Worm (Caenorhabditis elegans) whole organism, L4 larva: ENCODE results near the gene R11E3.1.

Source experiments
- F10B5.3 ChIP-seq: sonication (generic microtip); optimal IDR thresholded peaks from 2 replicates; lab custom pipeline; 2016; ENCODE audit warnings: mild to moderate bottlenecking, missing genetic modification characterization, missing compliant biosample characterization
- F26F4.8 ChIP-seq: fragments of 200-800 bp; sonication (Bioruptor generic); conservative IDR thresholded peaks from 2 replicates; pipeline ENCODE4 v1.3.6; 2022; ENCODE audit warnings: missing genetic modification characterization, missing compliant biosample characterization
- F44E2.7 ChIP-seq: fragments of 200-800 bp; sonication (Bioruptor generic); IDR thresholded peaks from 2 replicates; pipeline ENCODE4 v2.1.2; 2022; ENCODE audit warnings: missing genetic modification characterization, missing compliant biosample characterization
- Y75B8A.6 ChIP-seq: fragments of 200-800 bp; sonication (Bioruptor generic); IDR thresholded peaks from 2 replicates; pipeline ENCODE4 v1.3.6; 2022; ENCODE audit warnings: missing genetic modification reagents, missing genetic modification characterization, missing compliant biosample characterization
- ZK337.2 ChIP-seq: fragments of 200-800 bp; sonication (Bioruptor generic); IDR thresholded peaks from 2 replicates; pipeline ENCODE4 v1.3.6; 2022; ENCODE audit warnings: missing genetic modification reagents, missing genetic modification characterization, missing compliant biosample characterization
- ZK546.5 ChIP-seq, 2 experiments: sonication (generic microtip); optimal IDR thresholded peaks; 2 replicates each; lab custom pipeline; 2017; ENCODE audit warnings: missing biosample characterization in 2 of 2, missing genetic modification characterization in 2 of 2
- aha-1 ChIP-seq: fragments of 150-350 bp; peaks from one replicate; lab custom pipeline; 2014; ENCODE audit warnings: missing biosample characterization, missing genetic modification characterization
- arid-1 ChIP-seq: fragments of 200-800 bp; sonication (Bioruptor generic); conservative IDR thresholded peaks from 2 replicates; pipeline ENCODE4 v1.3.6; 2022; ENCODE audit warnings: missing genetic modification reagents, missing genetic modification characterization, missing compliant biosample characterization
- attf-4 ChIP-seq: sonication (generic microtip); optimal IDR thresholded peaks from 3 replicates; lab custom pipeline; 2017; ENCODE audit warnings: missing biosample characterization, missing genetic modification characterization
- ceh-32 ChIP-seq: sonication (generic microtip); optimal IDR thresholded peaks from 2 replicates; lab custom pipeline; 2016; ENCODE audit warnings: mild to moderate bottlenecking, missing genetic modification characterization, missing compliant biosample characterization; ENCODE audit not compliant: poor library complexity
- ceh-44 ChIP-seq: fragments of 200-800 bp; sonication (Bioruptor generic); IDR thresholded peaks from 2 replicates; pipeline ENCODE4 v1.3.6; 2022; ENCODE audit warnings: missing genetic modification reagents, missing genetic modification characterization, missing compliant biosample characterization
- ceh-82 ChIP-seq: sonication (generic microtip); optimal IDR thresholded peaks from 2 replicates; lab custom pipeline; 2017; ENCODE audit warnings: missing biosample characterization, missing genetic modification characterization
- ces-1 ChIP-seq: fragments of 150-350 bp; sonication (generic microtip); optimal IDR thresholded peaks from 4 replicates; lab custom pipeline; 2014; ENCODE audit warnings: missing biosample characterization, missing genetic modification reagents, missing genetic modification characterization
- daf-12 ChIP-seq: fragments of 150-350 bp; optimal IDR thresholded peaks from 2 replicates; lab custom pipeline; 2014; ENCODE audit warnings: missing biosample characterization, missing genetic modification reagents, missing genetic modification characterization
- daf-16 ChIP-seq, 3 experiments: sonication (generic microtip); optimal IDR thresholded peaks; 2 replicates each; lab custom pipeline; 2016 to 2017; ENCODE audit warnings: missing genetic modification characterization in 3 of 3, missing genetic modification reagents in 3 of 3, mild to moderate bottlenecking in 2 of 3, missing compliant biosample characterization in 2 of 3, missing biosample characterization in 1 of 3, moderate library complexity in 1 of 3
- daf-19 ChIP-seq: fragments of 200-800 bp; sonication (Bioruptor generic); conservative IDR thresholded peaks from 2 replicates; pipeline ENCODE4 v1.3.6; 2022; ENCODE audit warnings: missing genetic modification characterization, missing compliant biosample characterization
- dmd-6 ChIP-seq: fragments of 200-800 bp; sonication (Bioruptor generic); IDR thresholded peaks from 2 replicates; pipeline ENCODE4 v1.3.6; 2022; ENCODE audit warnings: missing genetic modification reagents, missing genetic modification characterization, missing compliant biosample characterization
- dmd-9 ChIP-seq: fragments of 200-800 bp; sonication (Bioruptor generic); IDR thresholded peaks from 2 replicates; pipeline ENCODE4 v1.3.6; 2022; ENCODE audit warnings: missing genetic modification reagents, missing genetic modification characterization, missing compliant biosample characterization
- dpl-1 ChIP-seq: fragments of 150-350 bp; optimal IDR thresholded peaks from 2 replicates; lab custom pipeline; 2014; ENCODE audit warnings: missing biosample characterization, missing genetic modification reagents, missing genetic modification characterization
- duxl-1 ChIP-seq: sonication (generic microtip); optimal IDR thresholded peaks from 2 replicates; lab custom pipeline; 2016; ENCODE audit warnings: mild to moderate bottlenecking, missing genetic modification characterization, moderate library complexity, missing compliant biosample characterization; ENCODE audit not compliant: poor library complexity
- dve-1 ChIP-seq: sonication (generic microtip); optimal IDR thresholded peaks from 2 replicates; lab custom pipeline; 2017; ENCODE audit warnings: antibody characterized with exemption, mild to moderate bottlenecking, missing genetic modification characterization, missing compliant biosample characterization; ENCODE audit not compliant: insufficient read depth
- fkh-10 ChIP-seq: fragments of 150-350 bp; optimal IDR thresholded peaks from 2 replicates; lab custom pipeline; 2014; ENCODE audit warnings: missing biosample characterization, missing genetic modification reagents, missing genetic modification characterization
- hif-1 ChIP-seq, 2 experiments: sonication (generic microtip); optimal IDR thresholded peaks; 2 replicates each; lab custom pipeline; 2016 to 2017; ENCODE audit warnings: missing compliant biosample characterization in 2 of 2, missing genetic modification characterization in 2 of 2, missing genetic modification reagents in 2 of 2, missing genotype in 2 of 2, mild to moderate bottlenecking in 1 of 2
- hlh-11 ChIP-seq: fragments of 200-800 bp; sonication (Bioruptor generic); optimal IDR thresholded peaks from 2 replicates; lab custom pipeline; 2018; ENCODE audit warnings: mild to moderate bottlenecking, missing genetic modification characterization, missing compliant biosample characterization
- hlh-30 ChIP-seq: sonication (generic microtip); optimal IDR thresholded peaks from 2 replicates; lab custom pipeline; 2017; ENCODE audit warnings: antibody characterized with exemption, mild to moderate bottlenecking, missing genetic modification characterization, missing compliant biosample characterization; ENCODE audit not compliant: insufficient read depth
- jun-1 ChIP-seq: fragments of 150-350 bp; optimal IDR thresholded peaks from 2 replicates; lab custom pipeline; 2014; ENCODE audit warnings: missing biosample characterization, missing genetic modification reagents, missing genetic modification characterization
- lim-7 ChIP-seq: fragments of 200-800 bp; sonication (Bioruptor generic); IDR thresholded peaks from 2 replicates; pipeline ENCODE4 v1.3.6; 2022; ENCODE audit warnings: missing genetic modification characterization, missing compliant biosample characterization
- lir-3 ChIP-seq: sonication (generic microtip); optimal IDR thresholded peaks from 2 replicates; lab custom pipeline; 2016; ENCODE audit warnings: mild to moderate bottlenecking, missing genetic modification characterization, missing compliant biosample characterization
- mes-2 ChIP-seq: sonication (generic microtip); optimal IDR thresholded peaks from 2 replicates; lab custom pipeline; 2016; ENCODE audit warnings: missing genotype, mild to moderate bottlenecking, missing genetic modification characterization, missing compliant biosample characterization; ENCODE audit not compliant: poor library complexity, severe bottlenecking
- mxl-2 ChIP-seq: fragments of 200-800 bp; sonication (Bioruptor generic); conservative IDR thresholded peaks from 2 replicates; pipeline ENCODE4 v1.3.6; 2022; ENCODE audit warnings: missing genetic modification reagents, missing genetic modification characterization, missing compliant biosample characterization
- mxl-3 ChIP-seq: fragments of 200-800 bp; sonication (Bioruptor generic); optimal IDR thresholded peaks from 2 replicates; lab custom pipeline; 2018; ENCODE audit warnings: mild to moderate bottlenecking, missing genetic modification characterization, missing compliant biosample characterization
- nhr-102 ChIP-seq: sonication (generic microtip); optimal IDR thresholded peaks from 2 replicates; lab custom pipeline; 2016; ENCODE audit warnings: mild to moderate bottlenecking, missing genetic modification characterization, moderate library complexity, missing compliant biosample characterization
- nhr-25 ChIP-seq: sonication (generic microtip); optimal IDR thresholded peaks from 2 replicates; lab custom pipeline; 2017; ENCODE audit warnings: missing genetic modification characterization, mild to moderate bottlenecking, missing compliant biosample characterization, antibody characterized with exemption, moderate library complexity, borderline replicate concordance; ENCODE audit not compliant: insufficient read depth
- nhr-48 ChIP-seq: sonication (generic microtip); optimal IDR thresholded peaks from 2 replicates; lab custom pipeline; 2016; ENCODE audit warnings: mild to moderate bottlenecking, missing genetic modification characterization, missing compliant biosample characterization
- nhr-77 ChIP-seq: fragments of 150-350 bp; optimal IDR thresholded peaks from 2 replicates; lab custom pipeline; 2014; ENCODE audit warnings: missing biosample characterization, missing genetic modification characterization
- pha-4 ChIP-seq, 2 experiments: fragments of 150-350 bp in 1 of 2; fragments of 200-800 bp in 1 of 2; sonication (Bioruptor generic) in 1 of 2; IDR thresholded peaks in 1 of 2; optimal IDR thresholded peaks in 1 of 2; 2 replicates each; pipeline versions ENCODE4 v1.3.6 to Lab custom; 2014 to 2022; ENCODE audit warnings: missing genetic modification characterization in 2 of 2, missing genetic modification reagents in 2 of 2, missing biosample characterization in 1 of 2, missing compliant biosample characterization in 1 of 2
- pqm-1 ChIP-seq: sonication (generic microtip); optimal IDR thresholded peaks from 2 replicates; lab custom pipeline; 2017; ENCODE audit warnings: missing biosample characterization, missing genetic modification characterization
- skn-1 ChIP-seq: fragments of 150-350 bp; optimal IDR thresholded peaks from 2 replicates; lab custom pipeline; 2014; ENCODE audit warnings: missing biosample characterization, missing genetic modification characterization
- snpc-1.2 ChIP-seq: fragments of 200-800 bp; sonication (Bioruptor generic); IDR thresholded peaks from 2 replicates; pipeline ENCODE4 v1.3.6; 2022; ENCODE audit warnings: missing genetic modification reagents, missing genetic modification characterization, missing compliant biosample characterization
- snpc-4 ChIP-seq: fragments of 150-350 bp; optimal IDR thresholded peaks from 2 replicates; lab custom pipeline; 2014; ENCODE audit warnings: missing biosample characterization, missing genetic modification characterization
- spr-1 ChIP-seq: sonication (generic microtip); optimal IDR thresholded peaks from 2 replicates; lab custom pipeline; 2016; ENCODE audit warnings: mild to moderate bottlenecking, missing genetic modification characterization, missing compliant biosample characterization
- tra-1 ChIP-seq: fragments of 200-800 bp; sonication (Bioruptor generic); IDR thresholded peaks from 2 replicates; pipeline ENCODE4 v1.3.6; 2022; ENCODE audit warnings: missing genetic modification reagents, missing genetic modification characterization, missing compliant biosample characterization
- unc-130 ChIP-seq: sonication (generic microtip); optimal IDR thresholded peaks from 2 replicates; lab custom pipeline; 2016; ENCODE audit warnings: missing genetic modification reagents, missing genetic modification characterization, missing compliant biosample characterization
- unc-39 ChIP-seq: sonication (generic microtip); optimal IDR thresholded peaks from 2 replicates; lab custom pipeline; 2017; ENCODE audit warnings: missing biosample characterization, missing genetic modification characterization
- vab-7 ChIP-seq: fragments of 200-800 bp; sonication (Bioruptor generic); IDR thresholded peaks from 2 replicates; pipeline ENCODE4 v1.3.6; 2022; ENCODE audit warnings: missing genetic modification reagents, missing genetic modification characterization, missing compliant biosample characterization
- zfp-2 ChIP-seq: sonication (generic microtip); optimal IDR thresholded peaks from 2 replicates; lab custom pipeline; 2016; ENCODE audit warnings: mild to moderate bottlenecking, missing genetic modification characterization, missing compliant biosample characterization
- zip-11 ChIP-seq: fragments of 200-800 bp; sonication (Bioruptor generic); IDR thresholded peaks from 2 replicates; pipeline ENCODE4 v1.3.6; 2022; ENCODE audit warnings: missing genetic modification characterization, missing compliant biosample characterization
- ztf-11 ChIP-seq: fragments of 150-350 bp; optimal IDR thresholded peaks from 2 replicates; lab custom pipeline; 2014; ENCODE audit warnings: missing biosample characterization, missing genetic modification characterization

R11E3.1 gene

ce11 chrIV:4748408-4749105, 41.0 kb upstream of the R11E3.1 start, which contains the start of gene cyc-2.1 (continued):
- TF ChIP-seq jun-1 (tag; lab: Kevin White, UChicago): peak; percentile 24
- peak; percentile 84; the same call in 1 of the 2 replicates for TF ChIP-seq daf-19 (GFP tag; lab: Robert Waterston, UW)
- TF ChIP-seq dpl-1 (GFP tag; lab: Kevin White, UChicago): peak; percentile 17
- peak; percentile 37; the same call in 1 of the 2 replicates for TF ChIP-seq vab-7 (GFP tag; lab: Robert Waterston, UW)
- TF ChIP-seq attf-4 (tag; lab: Kevin White, UChicago): no peak
- TF ChIP-seq mes-2 (tag; lab: Kevin White, UChicago): peak; percentile 76
- no peak for TF ChIP-seq lir-3 (tag; lab: Kevin White, UChicago)
- peak; percentile 63 for TF ChIP-seq dmd-6 (GFP tag; lab: Robert Waterston, UW)
- peak; percentile 10; the same call in 1 of the 2 replicates for TF ChIP-seq tra-1 (GFP tag; lab: Robert Waterston, UW)
- no peak for TF ChIP-seq ceh-82
- TF ChIP-seq nhr-77: peak; percentile 42
- TF ChIP-seq unc-39 (tag; lab: Kevin White, UChicago): no peak
- no peak for TF ChIP-seq ces-1 (GFP tag; lab: Kevin White, UChicago)
- TF ChIP-seq F44E2.7 (GFP tag; lab: Robert Waterston, UW): 0 out of 2 replicates have a peak, but pooled peaks have one; percentile 9
- peak; percentile 65; the same call in 1 of the 2 replicates for TF ChIP-seq pha-4 (GFP tag; IDR thresholded peaks at IDR 0.05; lab: Robert Waterston, UW)
- no peak for TF ChIP-seq pha-4 (tag; optimal IDR thresholded peaks at IDR 0.05; lab: Kevin White, UChicago)
- no peak for TF ChIP-seq daf-16 (GFP tag; optimal IDR thresholded peaks at IDR 0.05; lab: Kevin White, UChicago)
- peak; percentile 44 for TF ChIP-seq daf-16 (tag; optimal IDR thresholded peaks at IDR 0.05; lab: Kevin White, UChicago)
- no peak for TF ChIP-seq skn-1 (tag; lab: Kevin White, UChicago)
- peak; percentile 57 for TF ChIP-seq nhr-48 (tag; lab: Kevin White, UChicago)
- TF ChIP-seq mxl-3 (GFP tag; lab: Kevin White, UChicago): peak; percentile 45
- no peak for TF ChIP-seq dmd-9
- TF ChIP-seq aha-1 (tag; lab: Kevin White, UChicago): peak; percentile 92
- TF ChIP-seq Y75B8A.6 (GFP tag; lab: Robert Waterston, UW): 0 out of 2 replicates have a peak, but pooled peaks have one; percentile 22
- peak; percentile 82 for TF ChIP-seq snpc-1.2 (GFP tag; lab: Robert Waterston, UW)
- no peak for TF ChIP-seq ceh-44 (GFP tag; lab: Robert Waterston, UW)
- peak; percentile 62 for TF ChIP-seq dve-1 (tag; lab: Kevin White, UChicago)
- no peak for TF ChIP-seq duxl-1 (tag; lab: Kevin White, UChicago)
- no peak for TF ChIP-seq ZK546.5 (tag; optimal IDR thresholded peaks at IDR 0.05; lab: Kevin White, UChicago)
- TF ChIP-seq ceh-32 (tag; lab: Kevin White, UChicago): no peak
- TF ChIP-seq F26F4.8 (GFP tag; lab: Robert Waterston, UW): no peak
- TF ChIP-seq F10B5.3 (tag; lab: Kevin White, UChicago): no peak
- TF ChIP-seq spr-1 (tag; lab: Kevin White, UChicago): peak; percentile 15
- peak; percentile 85 for TF ChIP-seq hlh-11 (tag; lab: Kevin White, UChicago)
- TF ChIP-seq daf-12 (tag; lab: Kevin White, UChicago): no peak
- peak; percentile 11 for TF ChIP-seq zfp-2 (tag; lab: Kevin White, UChicago)
- no peak for TF ChIP-seq ztf-11 (tag; lab: Kevin White, UChicago)
- TF ChIP-seq pqm-1: peak; percentile 5
- no peak for TF ChIP-seq nhr-25 (tag; lab: Kevin White, UChicago)
- TF ChIP-seq arid-1 (GFP tag; lab: Robert Waterston, UW): peak; percentile 71
- no peak for TF ChIP-seq zip-11
- no peak for TF ChIP-seq ZK337.2 (GFP tag; lab: Robert Waterston, UW)
- peak; percentile 18 for TF ChIP-seq hlh-30 (tag; lab: Kevin White, UChicago)
- TF ChIP-seq snpc-4 (tag; lab: Kevin White, UChicago): no peak
- TF ChIP-seq hif-1 (tag; optimal IDR thresholded peaks at IDR 0.05; lab: Kevin White, UChicago): no peak
- no peak for TF ChIP-seq fkh-10
- no peak for TF ChIP-seq mxl-2 (GFP tag; lab: Robert Waterston, UW)
- TF ChIP-seq nhr-102 (tag; lab: Kevin White, UChicago): peak; percentile 47
- peak; percentile 69 for TF ChIP-seq lim-7 (GFP tag; lab: Robert Waterston, UW)
- peak; percentile 43 for TF ChIP-seq unc-130
